Fruit fly (Drosophila melanogaster): Measurements from ENCODE around the gene Elo68beta.
"Not testable (repeated sequence)": the region's sequence is repeated elsewhere in the genome, so short reads cannot be mapped to it uniquely, and the experiment has no call there.

Elo68beta gene

dm6 chr3L:11101598-11101997, at the start of gene Elo68beta:
Gene Elo68beta (minus strand): TSS chr3L:11101698.
- no peak for TF ChIP-seq CG8478 (optimal IDR thresholded peaks at IDR 0.05)
- TF ChIP-seq CTCF (optimal IDR thresholded peaks at IDR 0.05), result no peak

dm6 chr3L:11150735-11151287, 49.3 kb upstream of the Elo68beta start, which contains the start of gene CG6216:
Gene CG6216 (minus strand): TSS chr3L:11150785.
- TF ChIP-seq CTCF (optimal IDR thresholded peaks at IDR 0.05) (no peak), CG8478 (optimal IDR thresholded peaks at IDR 0.05) (no peak)

dm6 chr3L:11148478-11149251, 47.2 kb upstream of the Elo68beta start:
- TF ChIP-seq CTCF (optimal IDR thresholded peaks at IDR 0.05), result no peak
- no peak for TF ChIP-seq CG8478 (optimal IDR thresholded peaks at IDR 0.05)

- TF ChIP-seq CTCF (optimal IDR thresholded peaks at IDR 0.05), result no peak
- no peak for TF ChIP-seq CG8478 (optimal IDR thresholded peaks at IDR 0.05)
These were observed 46.2 kb upstream of the Elo68beta start for dm6 chr3L:11147675-11148074.

- no peak for TF ChIP-seq CTCF (optimal IDR thresholded peaks at IDR 0.05)
- TF ChIP-seq CG8478 (optimal IDR thresholded peaks at IDR 0.05), result no peak
These were observed 43.6 kb upstream of the Elo68beta start for dm6 chr3L:11145065-11145464.

dm6 chr3L:11138862-11139261, 37.4 kb upstream of the Elo68beta start:
- no peak for TF ChIP-seq CTCF (optimal IDR thresholded peaks at IDR 0.05)
- no peak for TF ChIP-seq CG8478 (optimal IDR thresholded peaks at IDR 0.05)

- no peak for TF ChIP-seq CG8478 (optimal IDR thresholded peaks at IDR 0.05)
- no peak for TF ChIP-seq CTCF (optimal IDR thresholded peaks at IDR 0.05)
These were observed 34.9 kb upstream of the Elo68beta start for dm6 chr3L:11136349-11136748.

- TF ChIP-seq CTCF (optimal IDR thresholded peaks at IDR 0.05), result no peak
- TF ChIP-seq CG8478 (optimal IDR thresholded peaks at IDR 0.05), result no peak
These were observed 34.3 kb upstream of the Elo68beta start, which contains the start of gene IRSp53 for dm6 chr3L:11135846-11136245. Gene IRSp53 (plus strand): TSS chr3L:11136049.

dm6 chr3L:11134886-11135285, 33.4 kb upstream of the Elo68beta start, which contains the start of gene CG14143:
Gene CG14143 (plus strand): TSS chr3L:11134987.
- TF ChIP-seq CTCF, CG8478 (optimal IDR thresholded peaks at IDR 0.05): not testable (repeated sequence)

- not testable (repeated sequence) for TF ChIP-seq CG8478, CTCF (optimal IDR thresholded peaks at IDR 0.05)
These were observed 30.6 kb upstream of the Elo68beta start, which contains the start of gene CG32074 for dm6 chr3L:11132055-11132454. Gene CG32074 (minus strand): TSS chr3L:11132322.

- TF ChIP-seq CTCF (optimal IDR thresholded peaks at IDR 0.05) (no peak), CG8478 (optimal IDR thresholded peaks at IDR 0.05) (no peak)
These were observed 29.0 kb upstream of the Elo68beta start, which contains the start of gene nol for dm6 chr3L:11130535-11130934. Gene nol (plus strand): TSS chr3L:11130835.

- TF ChIP-seq CTCF (optimal IDR thresholded peaks at IDR 0.05), result no peak
- TF ChIP-seq CG8478 (optimal IDR thresholded peaks at IDR 0.05), result no peak
These were observed 24.4 kb upstream of the Elo68beta start for dm6 chr3L:11125636-11126532.

dm6 chr3L:11124841-11125240, 23.3 kb upstream of the Elo68beta start:
- TF ChIP-seq CG8478 (optimal IDR thresholded peaks at IDR 0.05) (no peak), CTCF (optimal IDR thresholded peaks at IDR 0.05) (no peak)

dm6 chr3L:11124439-11124838, 22.9 kb upstream of the Elo68beta start:
- TF ChIP-seq CG8478 (optimal IDR thresholded peaks at IDR 0.05) (no peak), CTCF (optimal IDR thresholded peaks at IDR 0.05) (no peak)
